Fruit fly (Drosophila melanogaster) whole organism, embryonic: ENCODE data around the gene Octbeta2R.
A peak's percentile ranks its signal among the peaks of the same experiment; 100 is the strongest.

ENCODE experiments used
- Adf1 ChIP-seq: fragments of 200-800 bp; sonication (Bioruptor generic); IDR thresholded peaks from 2 replicates; pipeline ENCODE4 v1.3.6; 2022; ENCODE audit warnings: missing biosample characterization, missing genetic modification characterization
- CG10147 ChIP-seq: fragments of 200-800 bp; sonication (Bioruptor generic); optimal IDR thresholded peaks from 2 replicates; lab custom pipeline; 2019; ENCODE audit warnings: missing biosample characterization, mild to moderate bottlenecking, missing genetic modification characterization, moderate library complexity
- CG10959 ChIP-seq: fragments of 200-800 bp; sonication (Bioruptor generic); IDR thresholded peaks from 2 replicates; pipeline ENCODE4 v1.3.6; 2022; ENCODE audit warnings: missing biosample characterization, missing genetic modification characterization
- CG11560 ChIP-seq: fragments of 200-800 bp; sonication (Bioruptor generic); IDR thresholded peaks from 3 replicates; pipeline ENCODE4 v1.3.6; 2022; ENCODE audit warnings: missing biosample characterization, missing genetic modification characterization
- CG13424 ChIP-seq: fragments of 200-800 bp; sonication (Bioruptor generic); optimal IDR thresholded peaks from 2 replicates; lab custom pipeline; 2019; ENCODE audit warnings: missing biosample characterization, mild to moderate bottlenecking, missing genetic modification characterization, moderate library complexity
- CG14667 ChIP-seq: fragments of 200-800 bp; sonication (Bioruptor generic); IDR thresholded peaks from 2 replicates; pipeline ENCODE4 v1.3.6; 2022; ENCODE audit warnings: missing biosample characterization, missing genetic modification characterization
- CG1647 ChIP-seq: fragments of 200-800 bp; sonication (Bioruptor generic); optimal IDR thresholded peaks from 3 replicates; lab custom pipeline; 2016; ENCODE audit warnings: missing biosample characterization, missing genetic modification characterization
- CG2202 ChIP-seq: fragments of 200-800 bp; sonication (Bioruptor generic); optimal IDR thresholded peaks from 2 replicates; lab custom pipeline; 2018; ENCODE audit warnings: missing biosample characterization, mild to moderate bottlenecking, missing genetic modification characterization
- CG2875 ChIP-seq: fragments of 200-800 bp; sonication (Bioruptor generic); optimal IDR thresholded peaks from 2 replicates; lab custom pipeline; 2017; ENCODE audit warnings: missing biosample characterization, mild to moderate bottlenecking, missing genetic modification characterization, missing genetic modification reagents
- CG3065 ChIP-seq: fragments of 200-800 bp; sonication (Bioruptor generic); optimal IDR thresholded peaks from 2 replicates; lab custom pipeline; 2016; ENCODE audit warnings: missing biosample characterization, missing genetic modification characterization
- CG4360 ChIP-seq: fragments of 200-800 bp; sonication (Bioruptor generic); IDR thresholded peaks from 2 replicates; pipeline ENCODE4 v1.3.6; 2022; ENCODE audit warnings: missing biosample characterization, missing genetic modification characterization
- CG6254 ChIP-seq: fragments of 200-800 bp; sonication (Bioruptor generic); optimal IDR thresholded peaks from 3 replicates; lab custom pipeline; 2017; ENCODE audit warnings: mild to moderate bottlenecking, missing biosample characterization, missing genetic modification reagents, missing genetic modification characterization
- CG6791 ChIP-seq: fragments of 200-800 bp; sonication (Bioruptor generic); IDR thresholded peaks from 3 replicates; pipeline ENCODE4 v1.3.6; 2022; ENCODE audit warnings: missing biosample characterization, missing genetic modification characterization; ENCODE audit not compliant: partially characterized antibody
- Dip3 ChIP-seq: fragments of 200-800 bp; sonication (Bioruptor generic); optimal IDR thresholded peaks from 3 replicates; lab custom pipeline; 2016; ENCODE audit warnings: missing biosample characterization, missing genetic modification characterization
- Dll ChIP-seq: fragments of 200-800 bp; sonication (Bioruptor generic); IDR thresholded peaks from 4 replicates; pipeline ENCODE4 v1.3.6; 2022; ENCODE audit warnings: missing biosample characterization, missing genetic modification characterization; ENCODE audit not compliant: partially characterized antibody
- Eip74EF ChIP-seq, 2 experiments: fragments of 200-800 bp in 1 of 2; fragments of >200 bp in 1 of 2; sonication (Bioruptor generic) in 1 of 2; optimal IDR thresholded peaks; 2 replicates each; lab custom pipeline; 2017 to 2019; ENCODE audit warnings: missing biosample characterization in 2 of 2, missing genetic modification characterization in 2 of 2, mild to moderate bottlenecking in 1 of 2, moderate library complexity in 1 of 2
- Ets65A ChIP-seq: fragments of 200-800 bp; sonication (Bioruptor generic); peaks from one replicate; lab custom pipeline; 2016; ENCODE audit warnings: missing biosample characterization, missing genetic modification characterization
- Hr39 ChIP-seq: fragments of >200 bp; optimal IDR thresholded peaks from 2 replicates; lab custom pipeline; 2017
- Scr ChIP-seq: fragments of 200-800 bp; sonication (Bioruptor generic); IDR thresholded peaks from 2 replicates; pipeline ENCODE4 v1.3.6; 2022; ENCODE audit warnings: missing biosample characterization, missing genetic modification characterization; ENCODE audit not compliant: partially characterized antibody
- Trl ChIP-seq, 3 experiments: fragments of >200 bp in 2 of 3; fragments of 200-800 bp in 1 of 3; sonication (Bioruptor generic) in 1 of 3; optimal IDR thresholded peaks; 2 replicates in 1 of 3; 3 replicates in 2 of 3; lab custom pipeline; 2016 to 2017; ENCODE audit warnings: missing biosample characterization in 1 of 3, missing genetic modification characterization in 1 of 3
- abd-A ChIP-seq: fragments of 200-800 bp; sonication (Bioruptor generic); optimal IDR thresholded peaks from 3 replicates; lab custom pipeline; 2019; ENCODE audit warnings: missing biosample characterization, mild to moderate bottlenecking, missing genetic modification characterization, moderate library complexity
- ash1 ChIP-seq: fragments of 200-800 bp; sonication (Bioruptor generic); optimal IDR thresholded peaks from 2 replicates; lab custom pipeline; 2018; ENCODE audit warnings: missing biosample characterization, mild to moderate bottlenecking, missing genetic modification characterization
- bbx ChIP-seq: fragments of 200-800 bp; sonication (Bioruptor generic); IDR thresholded peaks from 2 replicates; pipeline ENCODE4 v1.3.6; 2022; ENCODE audit warnings: missing biosample characterization, missing genetic modification characterization; ENCODE audit not compliant: partially characterized antibody
- bowl ChIP-seq: fragments of 200-800 bp; sonication (Bioruptor generic); IDR thresholded peaks from 2 replicates; pipeline ENCODE4 v1.3.6; 2022; ENCODE audit warnings: missing biosample characterization, missing genetic modification characterization
- caup ChIP-seq: fragments of 200-800 bp; sonication (Bioruptor generic); optimal IDR thresholded peaks from 3 replicates; lab custom pipeline; 2017; ENCODE audit warnings: missing biosample characterization, mild to moderate bottlenecking, missing genetic modification characterization, moderate library complexity; ENCODE audit not compliant: severe bottlenecking
- chinmo ChIP-seq: fragments of 200-800 bp; sonication (Bioruptor generic); IDR thresholded peaks from 4 replicates; pipeline ENCODE4 v1.3.6; 2022; ENCODE audit warnings: missing biosample characterization, missing genetic modification characterization; ENCODE audit not compliant: partially characterized antibody
- gce ChIP-seq: fragments of 200-800 bp; sonication (Bioruptor generic); IDR thresholded peaks from 3 replicates; pipeline ENCODE4 v1.3.6; 2022; ENCODE audit warnings: missing biosample characterization, missing genetic modification characterization
- hkb ChIP-seq, 2 experiments: fragments of 200-800 bp in 1 of 2; fragments of >200 bp in 1 of 2; sonication (Bioruptor generic) in 1 of 2; IDR thresholded peaks in 1 of 2; optimal IDR thresholded peaks in 1 of 2; 2 replicates each; pipeline versions ENCODE4 v1.3.6 to Lab custom; 2017 to 2022; ENCODE audit warnings: missing biosample characterization in 1 of 2, missing genetic modification characterization in 1 of 2
- onecut ChIP-seq: fragments of 200-800 bp; sonication (Bioruptor generic); IDR thresholded peaks from 2 replicates; pipeline ENCODE4 v1.3.6; 2022; ENCODE audit warnings: missing biosample characterization, missing genetic modification characterization
- pho ChIP-seq: fragments of 200-800 bp; sonication (Bioruptor generic); optimal IDR thresholded peaks from 2 replicates; lab custom pipeline; 2016; ENCODE audit warnings: missing biosample characterization, missing genetic modification characterization
- salm ChIP-seq: fragments of 200-800 bp; sonication (Bioruptor generic); optimal IDR thresholded peaks from 2 replicates; lab custom pipeline; 2018; ENCODE audit warnings: missing biosample characterization, mild to moderate bottlenecking, missing genetic modification characterization
- so ChIP-seq: fragments of 200-800 bp; sonication (Bioruptor generic); IDR thresholded peaks from 3 replicates; pipeline ENCODE4 v1.3.6; 2022; ENCODE audit warnings: missing biosample characterization, missing genetic modification characterization
- z ChIP-seq: fragments of 200-800 bp; sonication (Bioruptor generic); IDR thresholded peaks from 3 replicates; pipeline ENCODE4 v1.3.6; 2022; ENCODE audit warnings: missing biosample characterization, missing genetic modification characterization
- zen ChIP-seq: fragments of 200-800 bp; sonication (Bioruptor generic); optimal IDR thresholded peaks from 3 replicates; lab custom pipeline; 2018; ENCODE audit warnings: missing biosample characterization, mild to moderate bottlenecking, missing genetic modification characterization, moderate library complexity
- zen2 ChIP-seq: fragments of 200-800 bp; sonication (Bioruptor generic); IDR thresholded peaks from 3 replicates; pipeline ENCODE4 v1.3.6; 2022; ENCODE audit warnings: missing biosample characterization, missing genetic modification characterization; ENCODE audit not compliant: partially characterized antibody

The Octbeta2R gene

DNA sequence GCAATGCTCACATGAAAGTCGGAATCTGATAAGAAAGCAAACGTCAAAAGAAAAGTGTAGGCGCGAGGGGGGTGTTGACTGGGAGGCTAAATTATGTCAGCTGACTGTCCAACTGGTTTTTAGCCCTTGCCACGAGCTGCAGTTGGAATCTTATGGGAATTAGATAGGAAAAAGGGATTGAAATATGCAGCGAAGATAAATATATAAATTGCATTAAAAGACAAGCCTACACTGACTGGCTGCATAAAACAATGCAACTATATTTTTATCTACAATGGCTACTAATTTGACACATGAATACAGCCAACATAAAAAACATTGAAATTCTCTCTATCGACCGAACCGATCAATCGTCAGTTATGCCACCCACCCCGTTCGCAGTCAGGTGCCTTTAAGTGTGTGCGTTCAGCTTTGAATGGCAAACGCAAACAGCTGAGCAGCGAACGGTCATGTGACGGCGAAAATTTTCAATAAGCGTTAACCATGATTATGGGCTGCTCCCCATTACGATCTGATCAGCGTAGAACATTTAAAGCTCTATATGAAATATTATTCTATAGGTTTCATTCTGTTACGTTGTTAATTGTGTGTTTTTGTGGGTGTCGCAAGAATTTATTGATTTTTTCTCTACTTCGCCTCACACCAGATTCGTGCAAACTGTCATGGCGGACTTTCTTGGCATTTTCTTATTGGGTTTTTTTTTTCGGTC is 31.3 kb upstream of the Octbeta2R start (continued):
- TF ChIP-seq caup (GFP tag; lab: Kevin White, UChicago) (peak; percentile 10), zen (tag; lab: Kevin White, UChicago) (peak; percentile 17)

- TF ChIP-seq bowl (GFP tag; lab: Robert Waterston, UW) = 0 out of 2 replicates have a peak, but pooled peaks have one; percentile 26
- peak; percentile 93 for TF ChIP-seq Ets65A (GFP tag; lab: Kevin White, UChicago)
- TF ChIP-seq CG6791 (GFP tag; lab: Robert Waterston, UW) = no peak
These were observed 29.4 kb upstream of the Octbeta2R start for dm6 chr3R:12624913-12625312.

- TF ChIP-seq Hr39 (lab: Kevin White, UChicago) = peak; percentile 39
- 0 out of 3 replicates have a peak, but pooled peaks have one; percentile 18 for TF ChIP-seq so (GFP tag; lab: Robert Waterston, UW)
- no peak for TF ChIP-seq Dip3 (GFP tag; lab: Kevin White, UChicago)
These were observed 27.3 kb upstream of the Octbeta2R start for dm6 chr3R:12622778-12623177.

DNA sequence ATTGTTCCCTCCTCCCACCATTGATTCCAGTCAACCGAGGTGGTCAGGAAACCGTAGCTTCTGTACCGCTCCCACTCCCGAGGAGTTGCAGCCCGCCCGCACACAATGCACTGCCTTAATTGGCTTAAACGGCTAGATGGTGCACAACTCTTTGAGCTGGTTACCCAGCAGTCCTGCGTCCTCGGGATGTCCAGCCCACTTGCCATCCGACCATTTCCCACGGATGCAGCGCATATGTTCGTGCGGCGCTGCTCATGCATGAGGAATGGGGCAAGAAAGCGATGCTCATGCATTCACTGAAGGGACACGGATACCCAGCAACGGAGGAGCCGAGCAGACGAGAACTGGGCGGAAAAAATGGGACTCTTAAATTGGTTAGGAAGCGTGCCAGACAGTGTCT is 20.0 kb upstream of the Octbeta2R start:
- TF ChIP-seq CG13424 (tag; lab: Kevin White, UChicago) = no peak
- TF ChIP-seq Ets65A (GFP tag; lab: Kevin White, UChicago) = peak; percentile 91

- TF ChIP-seq abd-A (tag; lab: Kevin White, UChicago) = peak; percentile 1
- no peak for TF ChIP-seq pho (GFP tag; lab: Kevin White, UChicago)
- no peak for TF ChIP-seq hkb (optimal IDR thresholded peaks at IDR 0.05; lab: Kevin White, UChicago)
- no peak for TF ChIP-seq hkb (GFP tag; IDR thresholded peaks at IDR 0.05; lab: Robert Waterston, UW)
- TF ChIP-seq onecut (GFP tag; lab: Robert Waterston, UW) = no peak
- no peak for TF ChIP-seq CG11560 (tag; lab: Robert Waterston, UW)
- TF ChIP-seq CG2202 (tag; lab: Kevin White, UChicago) = no peak
- no peak for TF ChIP-seq CG3065 (GFP tag; lab: Kevin White, UChicago)
- TF ChIP-seq CG10959 (GFP tag; lab: Robert Waterston, UW) = no peak
- TF ChIP-seq ash1 (GFP tag; lab: Kevin White, UChicago) = no peak
- no peak for TF ChIP-seq Adf1 (GFP tag; lab: Robert Waterston, UW)
- peak; percentile 97 for TF ChIP-seq z (GFP tag; lab: Robert Waterston, UW)
- TF ChIP-seq salm (tag; lab: Kevin White, UChicago) = no peak
- no peak for TF ChIP-seq CG1647 (GFP tag; lab: Kevin White, UChicago)
- no peak for TF ChIP-seq CG10147
These were observed 16.4 kb upstream of the Octbeta2R start for dm6 chr3R:12611973-12612372.

dm6 chr3R:12595890-12596215 is 328 bp upstream of the Octbeta2R start:
- TF ChIP-seq gce (GFP tag; lab: Robert Waterston, UW) = no peak
- peak; percentile 99 for TF ChIP-seq Adf1 (GFP tag; lab: Robert Waterston, UW)
- TF ChIP-seq zen2 (GFP tag; lab: Robert Waterston, UW) = peak; percentile 43; the same call in 1 of the 3 replicates
- peak; percentile 31; the same call in 1 of the 2 replicates for TF ChIP-seq bbx (GFP tag; lab: Robert Waterston, UW)
- no peak for TF ChIP-seq CG6254 (GFP tag; lab: Kevin White, UChicago)
- TF ChIP-seq CG2875 (GFP tag; lab: Kevin White, UChicago) = no peak
- peak; percentile 98 for TF ChIP-seq z (GFP tag; lab: Robert Waterston, UW)
- peak; percentile 28 to 43 for TF ChIP-seq Trl (optimal IDR thresholded peaks at IDR 0.05; lab: Kevin White, UChicago)
- TF ChIP-seq Trl (GFP tag; optimal IDR thresholded peaks at IDR 0.05; lab: Kevin White, UChicago) = no peak
- TF ChIP-seq CG14667 = no peak
- peak in 1 of 2 experiments; percentile 10 for TF ChIP-seq Eip74EF (GFP tag; optimal IDR thresholded peaks at IDR 0.05; lab: Kevin White, UChicago)
- peak; percentile 82; the same call in 2 of the 4 replicates for TF ChIP-seq chinmo
- 0 out of 2 replicates have a peak, but pooled peaks have one; percentile 11 for TF ChIP-seq Scr (GFP tag; lab: Robert Waterston, UW)
- TF ChIP-seq CG4360 (GFP tag; lab: Robert Waterston, UW) = no peak
- 0 out of 4 replicates have a peak, but pooled peaks have one; percentile 27 for TF ChIP-seq Dll (GFP tag; lab: Robert Waterston, UW)
